In the genomic region with DNA sequence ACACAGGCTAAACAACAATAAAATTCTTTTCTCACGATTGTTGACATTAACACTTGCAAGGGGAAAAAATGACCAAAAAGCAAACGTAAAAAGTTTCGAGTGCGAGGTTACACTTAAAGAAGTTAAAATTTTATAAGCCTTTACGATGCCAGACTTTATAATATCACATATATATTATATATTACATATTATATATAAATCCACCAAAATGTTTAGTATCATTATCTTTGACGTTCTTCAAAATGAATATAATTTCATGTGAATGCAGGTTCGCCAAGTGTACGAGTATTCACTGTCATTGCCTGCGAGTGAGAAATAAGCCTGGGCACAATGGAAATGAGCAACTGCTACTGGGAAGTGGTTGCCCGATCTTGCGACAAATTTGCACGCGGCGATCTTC, we compare ENCODE assay signal across 4 fruit fly cellular contexts.
A peak's percentile ranks its signal among the peaks of the same experiment; 100 is the strongest.
TF ChIP-seq lines count a peak whose summit lies in the region.

No protein-coding gene starts in this region.

- TF ChIP-seq CTCF in whole organism, embryonic (GFP tag; optimal IDR thresholded peaks at IDR 0.05; lab: Kevin White, UChicago): no peak

TF ChIP-seq in whole organism, embryonic, 481 proteins besides CTCF, POLR2A, EP300 and RAD21:
- TF ChIP-seq lbe (GFP tag; optimal IDR thresholded peaks at IDR 0.05; lab: Kevin White, UChicago) (peak; percentile 83), corto (GFP tag; optimal IDR thresholded peaks at IDR 0.05; lab: Kevin White, UChicago) (peak; percentile 65), Drgx (GFP tag; IDR thresholded peaks at IDR 0.05; lab: Robert Waterston, UW) (0 out of 2 replicates have a peak, but pooled peaks have one; percentile 10), CG12104 (GFP tag; optimal IDR thresholded peaks at IDR 0.05; lab: Kevin White, UChicago) (no peak), CG10565 (GFP tag; optimal IDR thresholded peaks at IDR 0.05; lab: Kevin White, UChicago) (no peak), Eip74EF (GFP tag; optimal IDR thresholded peaks at IDR 0.05; lab: Kevin White, UChicago) (no peak), NC2α (GFP tag; optimal IDR thresholded peaks at IDR 0.05; lab: Kevin White, UChicago) (no peak), nom (GFP tag; optimal IDR thresholded peaks at IDR 0.05; lab: Kevin White, UChicago) (peak; percentile 36), bigmax (GFP tag; optimal IDR thresholded peaks at IDR 0.05; lab: Kevin White, UChicago) (no peak), lilli (GFP tag; optimal IDR thresholded peaks at IDR 0.05; lab: Kevin White, UChicago) (no peak), HLH3B (GFP tag; IDR thresholded peaks at IDR 0.05; lab: Robert Waterston, UW) (0 out of 2 replicates have a peak, but pooled peaks have one; percentile 5), salm (tag; optimal IDR thresholded peaks at IDR 0.05; lab: Kevin White, UChicago) (no peak)
TF ChIP-seq in whole organism, embryonic: peak in this region for 5.

TF ChIP-seq in whole organism, prepupa, 60 proteins besides CTCF, POLR2A, EP300 and RAD21 (continues in another document):
- TF ChIP-seq Sox14 (GFP tag; optimal IDR thresholded peaks at IDR 0.05; lab: Kevin White, UChicago) (peak; percentile 24), Hr4 (GFP tag; optimal IDR thresholded peaks at IDR 0.05; lab: Kevin White, UChicago) (no peak), Blimp-1 (GFP tag; optimal IDR thresholded peaks at IDR 0.05; lab: Kevin White, UChicago) (peak; percentile 55), Lpt (GFP tag; optimal IDR thresholded peaks at IDR 0.05; lab: Kevin White, UChicago) (peak; percentile 4), Hr38 (GFP tag; optimal IDR thresholded peaks at IDR 0.05; lab: Kevin White, UChicago) (no peak), CG6854 (GFP tag; optimal IDR thresholded peaks at IDR 0.05; lab: Kevin White, UChicago) (peak; percentile 71), CG10631 (GFP tag; optimal IDR thresholded peaks at IDR 0.05; lab: Kevin White, UChicago) (peak; percentile 79), CG16779 (tag; optimal IDR thresholded peaks at IDR 0.05; lab: Kevin White, UChicago) (no peak), CG8319 (GFP tag; optimal IDR thresholded peaks at IDR 0.05; lab: Kevin White, UChicago) (peak; percentile 65), CG8119 (GFP tag; IDR thresholded peaks at IDR 0.05; lab: Robert Waterston, UW) (peak; percentile 56), CG3032 (tag; optimal IDR thresholded peaks at IDR 0.05; lab: Kevin White, UChicago) (peak; percentile 64), net (GFP tag; optimal IDR thresholded peaks at IDR 0.05; lab: Kevin White, UChicago) (peak; percentile 54), CG6163 (GFP tag; IDR thresholded peaks at IDR 0.05; lab: Robert Waterston, UW) (peak; percentile 76), CG3919 (GFP tag; optimal IDR thresholded peaks at IDR 0.05; lab: Kevin White, UChicago) (peak; percentile 65), CG6276 (GFP tag; optimal IDR thresholded peaks at IDR 0.05; lab: Kevin White, UChicago) (no peak), fkh (GFP tag; optimal IDR thresholded peaks at IDR 0.05; lab: Kevin White, UChicago) (no peak), fd85E (GFP tag; optimal IDR thresholded peaks at IDR 0.05; lab: Kevin White, UChicago) (no peak), CG11762 (GFP tag; optimal IDR thresholded peaks at IDR 0.05; lab: Kevin White, UChicago; ENCODE audit: insufficient read depth) (peak; percentile 78), CG9139 (GFP tag; optimal IDR thresholded peaks at IDR 0.05; lab: Kevin White, UChicago) (peak; percentile 60), ss (GFP tag; optimal IDR thresholded peaks at IDR 0.05; lab: Kevin White, UChicago) (peak; percentile 53 to 71), dsx (GFP tag; optimal IDR thresholded peaks at IDR 0.05; lab: Kevin White, UChicago; ENCODE audit: poor library complexity, severe bottlenecking) (peak; percentile 24), CG11902 (GFP tag; optimal IDR thresholded peaks at IDR 0.05; lab: Kevin White, UChicago) (peak; percentile 61), topi (GFP tag; optimal IDR thresholded peaks at IDR 0.05; lab: Kevin White, UChicago) (peak; percentile 67), Smox (GFP tag; optimal IDR thresholded peaks at IDR 0.05; lab: Kevin White, UChicago) (peak; percentile 67)

TF ChIP-seq in whole organism, pupa, 21 proteins besides CTCF, POLR2A, EP300 and RAD21:
- TF ChIP-seq CG10348 (GFP tag; IDR thresholded peaks at IDR 0.05; lab: Robert Waterston, UW): no peak
- TF ChIP-seq CG8301 (tag; optimal IDR thresholded peaks at IDR 0.05; lab: Kevin White, UChicago): peak; percentile 8
- peak; percentile 85 for TF ChIP-seq CG8159 (tag; optimal IDR thresholded peaks at IDR 0.05; lab: Kevin White, UChicago)
- TF ChIP-seq CG14655 (GFP tag; optimal IDR thresholded peaks at IDR 0.05; lab: Kevin White, UChicago): peak; percentile 37
- peak; percentile 82 for TF ChIP-seq Snoo (tag; optimal IDR thresholded peaks at IDR 0.05; lab: Kevin White, UChicago)
- peak; percentile 38 for TF ChIP-seq EcR (GFP tag; optimal IDR thresholded peaks at IDR 0.05; lab: Kevin White, UChicago)
- peak; percentile 82 for TF ChIP-seq CG15710 (tag; optimal IDR thresholded peaks at IDR 0.05; lab: Kevin White, UChicago)
- no peak for TF ChIP-seq CG12605 (GFP tag; IDR thresholded peaks at IDR 0.05; lab: Robert Waterston, UW)
- TF ChIP-seq gl (tag; optimal IDR thresholded peaks at IDR 0.05; lab: Kevin White, UChicago): no peak
- peak; percentile 67 for TF ChIP-seq Pif1B (GFP tag; optimal IDR thresholded peaks at IDR 0.05; lab: Kevin White, UChicago)
- TF ChIP-seq CG13204 (GFP tag; optimal IDR thresholded peaks at IDR 0.05; lab: Kevin White, UChicago): no peak
- TF ChIP-seq fd96Ca (GFP tag; IDR thresholded peaks at IDR 0.05; lab: Robert Waterston, UW): no peak
- TF ChIP-seq rn (GFP tag; IDR thresholded peaks at IDR 0.05; lab: Robert Waterston, UW): peak; percentile 36; the same call in 1 of the 2 replicates
- TF ChIP-seq Pif1A (GFP tag; optimal IDR thresholded peaks at IDR 0.05; lab: Kevin White, UChicago): peak; percentile 46
- TF ChIP-seq CG34367 (tag; optimal IDR thresholded peaks at IDR 0.05; lab: Kevin White, UChicago): peak; percentile 56
- peak; percentile 52; the same call in 1 of the 3 replicates for TF ChIP-seq CG4496 (GFP tag; IDR thresholded peaks at IDR 0.05; lab: Robert Waterston, UW)
- TF ChIP-seq CG32121 (GFP tag; IDR thresholded peaks at IDR 0.05; lab: Robert Waterston, UW): peak; percentile 27; the same call in 1 of the 2 replicates
- TF ChIP-seq CG9948 (tag; optimal IDR thresholded peaks at IDR 0.05; lab: Kevin White, UChicago): peak; percentile 57
- peak; percentile 19 for TF ChIP-seq D1 (tag; optimal IDR thresholded peaks at IDR 0.05; lab: Kevin White, UChicago)
- TF ChIP-seq CG17806 (tag; optimal IDR thresholded peaks at IDR 0.05; lab: Kevin White, UChicago): peak; percentile 72
- peak; percentile 48 for TF ChIP-seq Ets98B (GFP tag; IDR thresholded peaks at IDR 0.05; lab: Robert Waterston, UW)
TF ChIP-seq in whole organism, pupa: peak in this region for 16.

TF ChIP-seq in whole organism, wandering third instar larva, 38 proteins besides CTCF, POLR2A, EP300 and RAD21 (continues in another document):
- TF ChIP-seq Sp1 (GFP tag; optimal IDR thresholded peaks at IDR 0.05; lab: Kevin White, UChicago) (peak; percentile 82), HLH106 (tag; optimal IDR thresholded peaks at IDR 0.05; lab: Kevin White, UChicago) (peak; percentile 72), brk (GFP tag; optimal IDR thresholded peaks at IDR 0.05; lab: Kevin White, UChicago) (peak; percentile 74), Hnf4 (GFP tag; optimal IDR thresholded peaks at IDR 0.05; lab: Kevin White, UChicago) (peak; percentile 24), Abd-B (GFP tag; optimal IDR thresholded peaks at IDR 0.05; lab: Kevin White, UChicago) (no peak), fru (GFP tag; optimal IDR thresholded peaks at IDR 0.05; lab: Kevin White, UChicago) (peak; percentile 74), GATAd (GFP tag; optimal IDR thresholded peaks at IDR 0.05; lab: Kevin White, UChicago) (no peak), Dif (GFP tag; optimal IDR thresholded peaks at IDR 0.05; lab: Kevin White, UChicago; ENCODE audit: partially characterized antibody) (no peak), sv (GFP tag; optimal IDR thresholded peaks at IDR 0.05; lab: Kevin White, UChicago) (no peak), OdsH (GFP tag; optimal IDR thresholded peaks at IDR 0.05; lab: Kevin White, UChicago) (peak; percentile 73), ey (GFP tag; optimal IDR thresholded peaks at IDR 0.05; lab: Kevin White, UChicago) (peak; percentile 15), Rel (GFP tag; optimal IDR thresholded peaks at IDR 0.05; lab: Kevin White, UChicago) (no peak), Rel (tag; optimal IDR thresholded peaks at IDR 0.05; lab: Kevin White, UChicago) (no peak), Vsx2 (GFP tag; optimal IDR thresholded peaks at IDR 0.05; lab: Kevin White, UChicago; ENCODE audit: partially characterized antibody) (no peak), CG9705 (GFP tag; optimal IDR thresholded peaks at IDR 0.05; lab: Kevin White, UChicago) (no peak), CG32264 (GFP tag; optimal IDR thresholded peaks at IDR 0.05; lab: Kevin White, UChicago) (no peak), dl (GFP tag; optimal IDR thresholded peaks at IDR 0.05; lab: Kevin White, UChicago; ENCODE audit: insufficient read depth in 1 of 2, partially characterized antibody in 2 of 2) (no peak), rgr (GFP tag; optimal IDR thresholded peaks at IDR 0.05; lab: Kevin White, UChicago) (peak; percentile 74), sage (GFP tag; optimal IDR thresholded peaks at IDR 0.05; lab: Kevin White, UChicago) (peak; percentile 40), br (GFP tag; optimal IDR thresholded peaks at IDR 0.05; lab: Kevin White, UChicago) (no peak), Hr78 (GFP tag; optimal IDR thresholded peaks at IDR 0.05; lab: Kevin White, UChicago) (no peak), psq (GFP tag; optimal IDR thresholded peaks at IDR 0.05; lab: Kevin White, UChicago) (peak; percentile 85), Jra (GFP tag; optimal IDR thresholded peaks at IDR 0.05; lab: Kevin White, UChicago) (no peak), foxo (GFP tag; optimal IDR thresholded peaks at IDR 0.05; lab: Kevin White, UChicago) (peak in 1 of 2 experiments; percentile 57), Mio (GFP tag; optimal IDR thresholded peaks at IDR 0.05; lab: Kevin White, UChicago) (no peak), Myc (optimal IDR thresholded peaks at IDR 0.05; lab: Kevin White, UChicago) (no peak), h (GFP tag; optimal IDR thresholded peaks at IDR 0.05; lab: Kevin White, UChicago) (peak; percentile 70), woc (GFP tag; optimal IDR thresholded peaks at IDR 0.05; lab: Kevin White, UChicago) (peak; percentile 35), pan (optimal IDR thresholded peaks at IDR 0.05; lab: Kevin White, UChicago) (no peak), dsf (GFP tag; optimal IDR thresholded peaks at IDR 0.05; lab: Kevin White, UChicago; ENCODE audit: borderline replicate concordance) (no peak), tai (GFP tag; optimal IDR thresholded peaks at IDR 0.05; lab: Kevin White, UChicago) (no peak), dmrt93B (GFP tag; optimal IDR thresholded peaks at IDR 0.05; lab: Kevin White, UChicago) (peak; percentile 56), Dfd (GFP tag; optimal IDR thresholded peaks at IDR 0.05; lab: Kevin White, UChicago) (no peak), usp (GFP tag; optimal IDR thresholded peaks at IDR 0.05; lab: Kevin White, UChicago) (no peak)

Comparison
In these comparisons a context has a peak if more than half of its experiments do, and no peak if none do; other contexts are left out.
1. Of the 7 proteins assayed by ChIP-seq in both whole organism, embryonic and whole organism, prepupa: peak only in whole organism, embryonic: none; only in whole organism, prepupa: Blimp-1, CG6854, Hr39, Lpt and Sox102F; in both: none; in neither: 2.